Fruit fly (Drosophila melanogaster) Kc167 (cell line): Measurements from ENCODE around the gene obst-E.

Experiments
- Myc ChIP-seq: fragments of >200 bp; optimal IDR thresholded peaks from 2 replicates; lab custom pipeline; 2017; ENCODE audit warnings: missing external identifiers
- h ChIP-seq: fragments of >200 bp; optimal IDR thresholded peaks from 3 replicates; lab custom pipeline; 2018; ENCODE audit warnings: missing external identifiers
- insv ChIP-seq: fragments of >200 bp; optimal IDR thresholded peaks from 3 replicates; lab custom pipeline; 2018; ENCODE audit warnings: missing external identifiers
- psq ChIP-seq: fragments of >200 bp; optimal IDR thresholded peaks from 2 replicates; lab custom pipeline; 2017; ENCODE audit warnings: missing external identifiers
- ttk ChIP-seq: sonication (Bioruptor generic); optimal IDR thresholded peaks from 2 replicates; lab custom pipeline; 2017; ENCODE audit warnings: missing external identifiers

- TF ChIP-seq ttk (lab: Kevin White, UChicago) (no peak), psq (lab: Kevin White, UChicago) (no peak), insv (lab: Kevin White, UChicago) (no peak), h (lab: Kevin White, UChicago) (no peak), Myc (no peak)
Measured at dm6 chr2L:5789268-5789667, 23.3 kb upstream of the obst-E start.
